Worm (Caenorhabditis elegans) whole organism, L3 larva: Measurements from ENCODE around the gene C38C6.3.
A peak's percentile ranks its signal among the peaks of the same experiment; 100 is the strongest.

Source experiments
- ama-1 ChIP-seq: fragments of 150-350 bp; optimal IDR thresholded peaks from 2 replicates; lab custom pipeline; 2018
- ceh-16 ChIP-seq: sonication (generic microtip); optimal IDR thresholded peaks from 2 replicates; lab custom pipeline; 2017; ENCODE audit warnings: missing biosample characterization, missing genetic modification characterization
- fkh-10 ChIP-seq: sonication (generic microtip); optimal IDR thresholded peaks from 2 replicates; lab custom pipeline; 2017; ENCODE audit warnings: missing biosample characterization, missing genetic modification reagents, missing genetic modification characterization
- nhr-25 ChIP-seq: sonication (generic microtip); optimal IDR thresholded peaks from 2 replicates; lab custom pipeline; 2017; ENCODE audit warnings: missing biosample characterization, missing genetic modification characterization
- pqm-1 ChIP-seq: fragments of 150-350 bp; optimal IDR thresholded peaks from 2 replicates; lab custom pipeline; 2017; ENCODE audit warnings: missing biosample characterization, missing genetic modification characterization, inconsistent platforms
- skn-1 ChIP-seq: fragments of 150-350 bp; optimal IDR thresholded peaks from 2 replicates; lab custom pipeline; 2014; ENCODE audit warnings: missing biosample characterization, missing genetic modification characterization
- tbx-2 ChIP-seq: sonication (generic microtip); optimal IDR thresholded peaks from 2 replicates; lab custom pipeline; 2016; ENCODE audit warnings: mild to moderate bottlenecking, missing genetic modification characterization, missing compliant biosample characterization
- ztf-11 ChIP-seq: fragments of 150-350 bp; optimal IDR thresholded peaks from 2 replicates; lab custom pipeline; 2014; ENCODE audit warnings: missing biosample characterization, missing genetic modification characterization

DNA sequence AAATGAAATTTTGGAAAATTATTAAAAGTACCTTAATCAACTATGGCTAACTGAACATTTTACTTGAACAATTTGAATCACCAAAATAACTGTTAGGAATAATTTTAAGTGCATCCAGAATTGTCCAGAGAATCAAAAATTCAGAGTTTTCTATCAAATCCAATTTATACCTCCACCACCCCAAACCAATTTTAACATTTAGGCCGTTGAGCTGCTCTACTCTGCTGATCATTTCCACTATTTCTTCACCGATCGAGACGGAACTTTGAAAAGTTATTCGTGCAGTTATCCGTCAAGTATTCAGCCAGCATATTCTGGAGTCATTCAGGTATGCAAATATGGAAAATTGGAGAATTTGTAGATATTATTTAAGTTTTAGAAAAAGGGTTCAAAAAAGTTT is 24.4 kb upstream of the C38C6.3 start:
- no peak for TF ChIP-seq fkh-10 (GFP tag; lab: Kevin White, UChicago)
- TF ChIP-seq ceh-16 (tag; lab: Kevin White, UChicago): no peak
- peak; percentile 92 for TF ChIP-seq ama-1 (lab: Kevin White, UChicago)
- TF ChIP-seq pqm-1: no peak
- TF ChIP-seq skn-1 (tag; lab: Kevin White, UChicago): no peak
- TF ChIP-seq ztf-11 (tag; lab: Kevin White, UChicago): no peak
- TF ChIP-seq tbx-2 (tag; lab: Kevin White, UChicago): no peak
- no peak for TF ChIP-seq nhr-25 (tag; lab: Kevin White, UChicago)
